Fruit fly (Drosophila melanogaster) whole organism, embryonic: ENCODE results near the gene CG14352.

Source experiments
- Asciz ChIP-seq: fragments of 200-800 bp; sonication (Bioruptor generic); optimal IDR thresholded peaks from 2 replicates; lab custom pipeline; 2017; ENCODE audit warnings: missing biosample characterization, mild to moderate bottlenecking, missing genetic modification characterization, missing genetic modification reagents
- Blimp-1 ChIP-seq: fragments of 200-800 bp; sonication (Bioruptor generic); optimal IDR thresholded peaks from 3 replicates; lab custom pipeline; 2018; ENCODE audit warnings: missing biosample characterization, missing genetic modification characterization, mild to moderate bottlenecking, moderate library complexity, missing genetic modification reagents
- CG14860 ChIP-seq: fragments of 200-800 bp; sonication (Bioruptor generic); IDR thresholded peaks from 3 replicates; pipeline ENCODE4 v1.3.6; 2022; ENCODE audit warnings: missing biosample characterization, missing genetic modification characterization; ENCODE audit not compliant: partially characterized antibody
- CG17802 ChIP-seq: fragments of 200-800 bp; sonication (Bioruptor generic); optimal IDR thresholded peaks from 2 replicates; lab custom pipeline; 2018; ENCODE audit warnings: missing biosample characterization, mild to moderate bottlenecking, missing genetic modification characterization, moderate library complexity
- Gsc ChIP-seq: fragments of 200-800 bp; sonication (Bioruptor generic); IDR thresholded peaks from 2 replicates; pipeline ENCODE4 v1.3.6; 2022; ENCODE audit warnings: missing biosample characterization, missing genetic modification characterization
- Med ChIP-seq: fragments of 200-800 bp; sonication (Bioruptor generic); peaks from one replicate; lab custom pipeline; 2016; ENCODE audit warnings: missing biosample characterization, missing genetic modification characterization, mild to moderate bottlenecking, inconsistent platforms, moderate library complexity
- Spps ChIP-seq: fragments of 200-800 bp; sonication (Bioruptor generic); optimal IDR thresholded peaks from 2 replicates; lab custom pipeline; 2018; ENCODE audit warnings: missing biosample characterization, mild to moderate bottlenecking, missing genetic modification characterization
- gt ChIP-seq: fragments of 200-800 bp; sonication (Bioruptor generic); IDR thresholded peaks from 2 replicates; pipeline ENCODE4 v1.3.6; 2022; ENCODE audit warnings: missing biosample characterization, missing genetic modification characterization
- ham ChIP-seq: fragments of 200-800 bp; sonication (Bioruptor generic); IDR thresholded peaks from 2 replicates; pipeline ENCODE4 v1.3.6; 2022; ENCODE audit warnings: missing biosample characterization, missing genetic modification characterization
- sens-2 ChIP-seq: fragments of 200-800 bp; sonication (Bioruptor generic); IDR thresholded peaks from 2 replicates; pipeline ENCODE4 v1.3.6; 2022; ENCODE audit warnings: missing biosample characterization, missing genetic modification characterization
- slou ChIP-seq: fragments of 200-800 bp; sonication (Bioruptor generic); optimal IDR thresholded peaks from 3 replicates; lab custom pipeline; 2016; ENCODE audit warnings: missing biosample characterization, missing genetic modification characterization
- zfh1 ChIP-seq: fragments of 200-800 bp; sonication (Bioruptor generic); IDR thresholded peaks from 3 replicates; pipeline ENCODE4 v1.3.6; 2022; ENCODE audit warnings: missing biosample characterization, missing genetic modification characterization

DNA sequence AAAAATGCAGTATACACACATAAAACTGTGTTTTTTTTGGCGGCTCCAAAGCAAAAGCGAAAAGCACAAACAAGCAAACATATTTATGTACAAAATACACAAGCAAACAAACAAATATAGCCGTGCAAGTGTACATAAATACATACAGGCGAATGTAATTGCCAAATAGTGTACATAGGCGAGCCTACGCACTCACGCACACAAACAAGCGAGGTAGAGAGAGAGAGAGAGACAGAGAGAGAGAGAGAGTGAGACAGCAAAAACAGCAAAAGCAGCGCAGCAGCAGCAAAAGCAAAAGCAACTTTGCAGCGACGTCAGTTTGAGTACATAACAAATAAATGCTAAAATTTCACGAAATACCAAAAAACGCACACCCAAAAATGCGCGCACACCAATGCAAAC is 37.5 kb downstream of the CG14352 start:
- TF ChIP-seq Blimp-1 (GFP tag; lab: Kevin White, UChicago), result peak; percentile 88
- no peak for TF ChIP-seq gt (GFP tag; lab: Robert Waterston, UW)
- TF ChIP-seq Asciz (GFP tag; lab: Kevin White, UChicago), result peak; percentile 99
- no peak for TF ChIP-seq ham (GFP tag; lab: Robert Waterston, UW)
- TF ChIP-seq Spps, result peak; percentile 20
- TF ChIP-seq Med (GFP tag; lab: Kevin White, UChicago), result peak; percentile 96
- TF ChIP-seq CG14860 (GFP tag; lab: Robert Waterston, UW), result no peak
- TF ChIP-seq slou (GFP tag; lab: Kevin White, UChicago), result peak; percentile 47
- TF ChIP-seq sens-2 (GFP tag; lab: Robert Waterston, UW), result peak; percentile 50; the same call in 1 of the 2 replicates
- TF ChIP-seq Gsc, result no peak
- TF ChIP-seq zfh1 (GFP tag; lab: Robert Waterston, UW), result peak; percentile 76
- TF ChIP-seq CG17802, result peak; percentile 76
